Fruit fly (Drosophila melanogaster) Kc167 (cell line): ENCODE data around the gene UQCR-6.4L.

Source experiments
- Myc ChIP-seq: fragments of >200 bp; optimal IDR thresholded peaks from 2 replicates; lab custom pipeline; 2017; ENCODE audit warnings: missing external identifiers
- Sin3A ChIP-seq: fragments of >200 bp; optimal IDR thresholded peaks from 2 replicates; lab custom pipeline; 2018; ENCODE audit warnings: missing external identifiers
- h ChIP-seq: fragments of >200 bp; optimal IDR thresholded peaks from 3 replicates; lab custom pipeline; 2018; ENCODE audit warnings: missing external identifiers
- psq ChIP-seq: fragments of >200 bp; optimal IDR thresholded peaks from 2 replicates; lab custom pipeline; 2017; ENCODE audit warnings: missing external identifiers
- ttk ChIP-seq: sonication (Bioruptor generic); optimal IDR thresholded peaks from 2 replicates; lab custom pipeline; 2017; ENCODE audit warnings: missing external identifiers

DNA sequence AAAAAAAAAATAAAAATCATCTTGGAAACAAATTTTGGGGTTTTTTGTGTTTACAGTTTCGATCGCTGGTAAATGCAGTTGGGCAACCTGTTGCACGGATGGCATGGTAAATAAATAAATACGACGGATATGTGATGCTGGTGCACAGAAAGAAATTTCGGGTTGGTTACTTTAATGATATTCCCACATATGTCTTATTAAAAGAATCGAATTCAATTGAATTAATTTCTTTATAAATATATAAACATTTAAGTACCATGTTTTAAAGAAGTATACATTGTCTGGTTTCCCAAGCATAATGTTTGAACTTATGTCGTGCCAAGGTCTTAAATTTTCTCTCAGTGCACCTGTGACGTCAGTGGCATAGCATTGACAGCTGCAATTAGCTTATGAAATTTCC is 945 bp downstream of the UQCR-6.4L start:
- TF ChIP-seq ttk (lab: Kevin White, UChicago) (no peak), psq (lab: Kevin White, UChicago) (no peak), Myc (lab: Kevin White, UChicago) (no peak), h (lab: Kevin White, UChicago) (no peak), Sin3A (no peak)
